Fruit fly (Drosophila melanogaster) whole organism, prepupa: ENCODE data around the gene CG15506.

Source experiments
- CG6808 ChIP-seq: fragments of 200-800 bp; sonication (Bioruptor generic); optimal IDR thresholded peaks from 3 replicates; lab custom pipeline; 2017; ENCODE audit warnings: missing biosample characterization, missing genetic modification characterization, mild to moderate bottlenecking, moderate library complexity, missing genetic modification reagents
- Hr38 ChIP-seq: sonication (Bioruptor generic); optimal IDR thresholded peaks from 2 replicates; lab custom pipeline; 2016; ENCODE audit warnings: missing biosample characterization, missing genetic modification characterization
- Hr39 ChIP-seq: fragments of 200-800 bp; sonication (Bioruptor generic); optimal IDR thresholded peaks from 2 replicates; lab custom pipeline; 2016; ENCODE audit warnings: missing biosample characterization, missing genetic modification characterization
- Lpt ChIP-seq: fragments of 200-800 bp; sonication (Bioruptor generic); optimal IDR thresholded peaks from 3 replicates; lab custom pipeline; 2016; ENCODE audit warnings: missing biosample characterization, missing genetic modification characterization
- OdsH ChIP-seq: fragments of 200-800 bp; sonication (Bioruptor generic); optimal IDR thresholded peaks from 3 replicates; lab custom pipeline; 2016; ENCODE audit warnings: missing biosample characterization, missing genetic modification characterization
- Sox15 ChIP-seq: fragments of 200-800 bp; sonication (Bioruptor generic); optimal IDR thresholded peaks from 3 replicates; lab custom pipeline; 2016; ENCODE audit warnings: missing biosample characterization, missing genetic modification characterization
- cyc ChIP-seq: fragments of 200-800 bp; sonication (Bioruptor generic); optimal IDR thresholded peaks from 3 replicates; lab custom pipeline; 2016; ENCODE audit warnings: missing biosample characterization, missing genetic modification characterization
- dac ChIP-seq: fragments of 200-800 bp; sonication (Bioruptor generic); optimal IDR thresholded peaks from 2 replicates; lab custom pipeline; 2017; ENCODE audit warnings: missing biosample characterization, mild to moderate bottlenecking, missing genetic modification characterization
- esn ChIP-seq: fragments of 200-800 bp; sonication (Bioruptor generic); optimal IDR thresholded peaks from 2 replicates; lab custom pipeline; 2016; ENCODE audit warnings: missing biosample characterization, mild to moderate bottlenecking, missing genetic modification characterization, moderate library complexity

- TF ChIP-seq Hr39 (GFP tag; lab: Kevin White, UChicago) = no peak
- no peak for TF ChIP-seq OdsH (GFP tag; lab: Kevin White, UChicago)
- TF ChIP-seq esn (GFP tag; lab: Kevin White, UChicago) = no peak
- no peak for TF ChIP-seq cyc
- TF ChIP-seq Hr38 (GFP tag; lab: Kevin White, UChicago) = no peak
- no peak for TF ChIP-seq dac (GFP tag; lab: Kevin White, UChicago)
- TF ChIP-seq Sox15 (GFP tag; lab: Kevin White, UChicago) = no peak
- TF ChIP-seq CG6808 (GFP tag; lab: Kevin White, UChicago) = no peak
- no peak for TF ChIP-seq Lpt (GFP tag; lab: Kevin White, UChicago)
These were observed 37.2 kb upstream of the CG15506 start for dm6 chr3R:29681241-29681640.
